Worm (Caenorhabditis elegans) whole organism, mixed stage, embryonic: Measurements from ENCODE around the gene gap-2.
A peak's percentile ranks its signal among the peaks of the same experiment; 100 is the strongest.

Experiments used
- M03D4.4 ChIP-seq: sonication (generic microtip); optimal IDR thresholded peaks from 2 replicates; lab custom pipeline; 2017; ENCODE audit warnings: mild to moderate bottlenecking, missing genetic modification characterization, missing compliant biosample characterization
- bed-3 ChIP-seq: fragments of 200-800 bp; sonication (Bioruptor generic); optimal IDR thresholded peaks from 3 replicates; lab custom pipeline; 2018; ENCODE audit warnings: mild to moderate bottlenecking, missing genetic modification characterization, moderate library complexity, missing compliant biosample characterization
- blmp-1 ChIP-seq: fragments of 150-350 bp; optimal IDR thresholded peaks from 2 replicates; lab custom pipeline; 2014; ENCODE audit warnings: missing biosample characterization, missing genetic modification characterization
- ceh-39 ChIP-seq: fragments of 150-350 bp; optimal IDR thresholded peaks from 2 replicates; lab custom pipeline; 2014; ENCODE audit warnings: missing biosample characterization, missing genetic modification characterization
- ceh-43 ChIP-seq: fragments of 200-800 bp; sonication (Bioruptor generic); optimal IDR thresholded peaks from 2 replicates; lab custom pipeline; 2018; ENCODE audit warnings: mild to moderate bottlenecking, missing genetic modification characterization, moderate library complexity, missing compliant biosample characterization
- ceh-83 ChIP-seq: fragments of 200-800 bp; sonication (Bioruptor generic); optimal IDR thresholded peaks from 2 replicates; lab custom pipeline; 2018; ENCODE audit warnings: mild to moderate bottlenecking, missing genetic modification characterization, missing compliant biosample characterization
- ces-1 ChIP-seq: fragments of 150-350 bp; optimal IDR thresholded peaks from 2 replicates; lab custom pipeline; 2014; ENCODE audit warnings: missing biosample characterization, missing genetic modification reagents, missing genetic modification characterization
- cnd-1 ChIP-seq: fragments of 200-800 bp; sonication (Bioruptor generic); optimal IDR thresholded peaks from 2 replicates; lab custom pipeline; 2018; ENCODE audit warnings: mild to moderate bottlenecking, missing genetic modification characterization, missing compliant biosample characterization
- drap-1 ChIP-seq: fragments of 200-800 bp; sonication (Bioruptor generic); optimal IDR thresholded peaks from 3 replicates; lab custom pipeline; 2018; ENCODE audit warnings: mild to moderate bottlenecking, missing genetic modification characterization, missing compliant biosample characterization
- elt-1 ChIP-seq: sonication (generic microtip); optimal IDR thresholded peaks from 2 replicates; lab custom pipeline; 2017; ENCODE audit warnings: missing genetic modification characterization, mild to moderate bottlenecking, missing compliant biosample characterization, antibody characterized with exemption, moderate library complexity, borderline replicate concordance; ENCODE audit not compliant: insufficient read depth
- elt-3 ChIP-seq: fragments of 150-350 bp; optimal IDR thresholded peaks from 2 replicates; lab custom pipeline; 2014; ENCODE audit warnings: missing biosample characterization, missing genetic modification characterization
- flh-1 ChIP-seq: fragments of 200-800 bp; sonication (Bioruptor generic); optimal IDR thresholded peaks from 2 replicates; lab custom pipeline; 2018; ENCODE audit warnings: mild to moderate bottlenecking, missing genetic modification characterization, moderate library complexity, missing compliant biosample characterization
- ham-2 ChIP-seq: fragments of 200-800 bp; sonication (Bioruptor generic); optimal IDR thresholded peaks from 2 replicates; lab custom pipeline; 2018; ENCODE audit warnings: mild to moderate bottlenecking, missing genetic modification characterization, missing compliant biosample characterization
- hlh-1 ChIP-seq: fragments of 150-350 bp; optimal IDR thresholded peaks from 2 replicates; lab custom pipeline; 2014; ENCODE audit warnings: missing biosample characterization, missing genetic modification reagents, missing genetic modification characterization
- lin-13 ChIP-seq: fragments of 150-350 bp; optimal IDR thresholded peaks from 2 replicates; lab custom pipeline; 2014; ENCODE audit warnings: missing biosample characterization, missing genetic modification characterization
- lin-32 ChIP-seq: fragments of 200-800 bp; sonication (Bioruptor generic); optimal IDR thresholded peaks from 2 replicates; lab custom pipeline; 2018; ENCODE audit warnings: mild to moderate bottlenecking, missing genetic modification characterization, missing compliant biosample characterization
- lsy-2 ChIP-seq: fragments of 150-350 bp; optimal IDR thresholded peaks from 2 replicates; lab custom pipeline; 2014; ENCODE audit warnings: missing biosample characterization, missing genetic modification characterization
- mab-5 ChIP-seq: fragments of 150-350 bp; optimal IDR thresholded peaks from 2 replicates; lab custom pipeline; 2014; ENCODE audit warnings: missing biosample characterization, missing genetic modification characterization
- mep-1 ChIP-seq: fragments of 150-350 bp; optimal IDR thresholded peaks from 2 replicates; lab custom pipeline; 2017; ENCODE audit warnings: missing biosample characterization, missing genetic modification reagents, missing genetic modification characterization, inconsistent platforms
- mls-2 ChIP-seq: sonication (generic microtip); optimal IDR thresholded peaks from 2 replicates; lab custom pipeline; 2016; ENCODE audit warnings: mild to moderate bottlenecking, missing genetic modification characterization, moderate library complexity, missing compliant biosample characterization
- nhr-12 ChIP-seq: fragments of 150-350 bp; optimal IDR thresholded peaks from 2 replicates; lab custom pipeline; 2014; ENCODE audit warnings: missing biosample characterization, missing genetic modification characterization
- nhr-2 ChIP-seq: fragments of 150-350 bp; optimal IDR thresholded peaks from 2 replicates; lab custom pipeline; 2014; ENCODE audit warnings: missing biosample characterization, missing genetic modification characterization
- nhr-237 ChIP-seq: fragments of 150-350 bp; optimal IDR thresholded peaks from 2 replicates; lab custom pipeline; 2014; ENCODE audit warnings: missing biosample characterization, missing genetic modification characterization
- nhr-28 ChIP-seq: fragments of 150-350 bp; optimal IDR thresholded peaks from 2 replicates; lab custom pipeline; 2014; ENCODE audit warnings: missing biosample characterization, missing genetic modification characterization
- nhr-76 ChIP-seq: sonication (generic microtip); optimal IDR thresholded peaks from 2 replicates; lab custom pipeline; 2017; ENCODE audit warnings: missing biosample characterization, missing genetic modification characterization
- pha-4 ChIP-seq: fragments of 150-350 bp; optimal IDR thresholded peaks from 2 replicates; lab custom pipeline; 2018; ENCODE audit warnings: missing biosample characterization, missing genetic modification reagents, missing genetic modification characterization
- sem-2 ChIP-seq: fragments of 200-800 bp; sonication (Bioruptor generic); optimal IDR thresholded peaks from 2 replicates; lab custom pipeline; 2018; ENCODE audit warnings: mild to moderate bottlenecking, missing genetic modification characterization, missing compliant biosample characterization
- snpc-4 ChIP-seq: fragments of 150-350 bp; optimal IDR thresholded peaks from 2 replicates; lab custom pipeline; 2014; ENCODE audit warnings: missing biosample characterization, missing genetic modification characterization
- sptf-1 ChIP-seq: sonication (generic microtip); optimal IDR thresholded peaks from 2 replicates; lab custom pipeline; 2017; ENCODE audit warnings: mild to moderate bottlenecking, missing genetic modification characterization, moderate library complexity, missing compliant biosample characterization
- tbx-8 ChIP-seq: fragments of 200-800 bp; sonication (Bioruptor generic); optimal IDR thresholded peaks from 2 replicates; lab custom pipeline; 2018; ENCODE audit warnings: mild to moderate bottlenecking, missing genetic modification characterization, moderate library complexity, missing compliant biosample characterization
- unc-120 ChIP-seq: sonication (generic microtip); optimal IDR thresholded peaks from 2 replicates; lab custom pipeline; 2017; ENCODE audit warnings: missing genetic modification characterization, missing compliant biosample characterization; ENCODE audit not compliant: poor library complexity, severe bottlenecking
- unc-39 ChIP-seq: fragments of 150-350 bp; optimal IDR thresholded peaks from 2 replicates; lab custom pipeline; 2014; ENCODE audit warnings: missing biosample characterization, missing genetic modification characterization
- unc-62 ChIP-seq: fragments of 150-350 bp; optimal IDR thresholded peaks from 2 replicates; lab custom pipeline; 2014; ENCODE audit warnings: missing biosample characterization, missing genetic modification reagents, missing genetic modification characterization
- zip-8 ChIP-seq: fragments of 150-350 bp; optimal IDR thresholded peaks from 2 replicates; lab custom pipeline; 2014; ENCODE audit warnings: missing biosample characterization, missing genetic modification characterization
- ztf-11 ChIP-seq: fragments of 150-350 bp; optimal IDR thresholded peaks from 2 replicates; lab custom pipeline; 2014; ENCODE audit warnings: missing biosample characterization, missing genetic modification characterization

The gap-2 gene

DNA sequence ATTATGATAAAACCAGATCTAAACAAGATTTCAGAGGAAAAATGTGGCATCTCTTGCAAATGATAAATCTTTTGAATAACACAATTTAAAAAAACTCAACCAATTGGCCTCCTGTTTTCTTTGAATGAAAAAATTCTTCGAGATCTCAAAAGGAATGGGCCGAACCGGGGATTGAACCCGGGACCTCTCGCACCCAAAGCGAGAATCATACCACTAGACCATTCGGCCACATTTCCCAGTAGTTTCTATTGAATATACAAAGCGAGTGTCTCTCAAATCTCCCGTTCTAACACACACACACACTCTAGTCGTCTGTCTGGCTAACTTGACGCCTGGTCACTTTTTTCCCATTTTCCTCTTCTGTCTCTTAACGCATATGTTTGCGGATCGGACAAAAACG, 4.7 kb upstream of the gap-2 start:
- peak; percentile 87 for TF ChIP-seq bed-3 (GFP tag; lab: Kevin White, UChicago)
- TF ChIP-seq elt-1 (tag; lab: Kevin White, UChicago): no peak
- no peak for TF ChIP-seq unc-39
- TF ChIP-seq lin-13 (tag; lab: Kevin White, UChicago): peak; percentile 33
- TF ChIP-seq ceh-83: peak; percentile 91
- TF ChIP-seq elt-3 (tag; lab: Kevin White, UChicago): no peak
- peak; percentile 91 for TF ChIP-seq mls-2 (tag; lab: Kevin White, UChicago)
- TF ChIP-seq drap-1 (GFP tag; lab: Kevin White, UChicago): peak; percentile 92
- TF ChIP-seq nhr-76 (tag; lab: Kevin White, UChicago): no peak
- peak; percentile 61 for TF ChIP-seq lsy-2 (tag; lab: Kevin White, UChicago)
- peak; percentile 90 for TF ChIP-seq ceh-43 (GFP tag; lab: Kevin White, UChicago)
- peak; percentile 5 for TF ChIP-seq ceh-39 (tag; lab: Kevin White, UChicago)
- TF ChIP-seq ham-2 (GFP tag; lab: Kevin White, UChicago): peak; percentile 83
- peak; percentile 44 for TF ChIP-seq ztf-11 (tag; lab: Kevin White, UChicago)
- TF ChIP-seq blmp-1: no peak
- peak; percentile 35 for TF ChIP-seq mep-1 (tag; lab: Kevin White, UChicago)
- TF ChIP-seq unc-62: peak; percentile 71
- TF ChIP-seq flh-1 (GFP tag; lab: Kevin White, UChicago): peak; percentile 76
- TF ChIP-seq sem-2 (GFP tag; lab: Kevin White, UChicago): peak; percentile 78
- TF ChIP-seq zip-8 (tag; lab: Kevin White, UChicago): no peak
- TF ChIP-seq nhr-28 (tag; lab: Kevin White, UChicago): peak; percentile 50
- TF ChIP-seq nhr-237: peak; percentile 77
- TF ChIP-seq nhr-12: no peak
- peak; percentile 86 for TF ChIP-seq lin-32
- TF ChIP-seq tbx-8 (GFP tag; lab: Kevin White, UChicago): peak; percentile 90
- TF ChIP-seq sptf-1 (tag; lab: Kevin White, UChicago): peak; percentile 93
- TF ChIP-seq snpc-4: no peak
- peak; percentile 58 for TF ChIP-seq hlh-1 (tag; lab: Kevin White, UChicago)
- peak; percentile 91 for TF ChIP-seq M03D4.4 (tag; lab: Kevin White, UChicago)
- peak; percentile 79 for TF ChIP-seq pha-4
- TF ChIP-seq nhr-2 (tag; lab: Kevin White, UChicago): no peak
- no peak for TF ChIP-seq mab-5
- TF ChIP-seq ces-1: peak; percentile 54
- peak; percentile 89 for TF ChIP-seq cnd-1
- TF ChIP-seq unc-120 (tag; lab: Kevin White, UChicago): peak; percentile 92

DNA sequence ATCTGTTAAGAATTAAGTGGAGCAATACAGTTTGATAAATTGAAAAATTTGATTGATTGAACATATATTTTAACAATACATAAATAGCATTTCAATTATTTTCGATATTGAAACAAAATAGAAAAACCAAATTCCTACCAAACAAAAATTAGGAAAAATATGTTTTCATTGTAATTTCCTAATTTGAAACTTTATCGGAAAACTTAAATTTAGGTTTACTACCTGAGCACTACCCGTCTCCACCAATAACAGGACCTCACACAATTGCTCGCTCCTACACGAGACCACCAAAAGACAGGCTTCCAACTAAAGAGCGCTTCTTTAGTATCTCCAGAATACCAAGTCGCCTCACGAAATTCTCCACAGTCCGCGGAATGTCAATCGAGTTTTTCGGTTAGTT, 4.5 kb downstream of the gap-2 start:
- TF ChIP-seq nhr-237: no peak
- no peak for TF ChIP-seq nhr-76 (tag; lab: Kevin White, UChicago)
- no peak for TF ChIP-seq ces-1
- no peak for TF ChIP-seq mls-2 (tag; lab: Kevin White, UChicago)
- no peak for TF ChIP-seq elt-1 (tag; lab: Kevin White, UChicago)
- TF ChIP-seq tbx-8 (GFP tag; lab: Kevin White, UChicago): no peak
- no peak for TF ChIP-seq ceh-39 (tag; lab: Kevin White, UChicago)
- TF ChIP-seq mab-5: no peak
- TF ChIP-seq drap-1 (GFP tag; lab: Kevin White, UChicago): no peak
- TF ChIP-seq hlh-1 (tag; lab: Kevin White, UChicago): no peak

DNA sequence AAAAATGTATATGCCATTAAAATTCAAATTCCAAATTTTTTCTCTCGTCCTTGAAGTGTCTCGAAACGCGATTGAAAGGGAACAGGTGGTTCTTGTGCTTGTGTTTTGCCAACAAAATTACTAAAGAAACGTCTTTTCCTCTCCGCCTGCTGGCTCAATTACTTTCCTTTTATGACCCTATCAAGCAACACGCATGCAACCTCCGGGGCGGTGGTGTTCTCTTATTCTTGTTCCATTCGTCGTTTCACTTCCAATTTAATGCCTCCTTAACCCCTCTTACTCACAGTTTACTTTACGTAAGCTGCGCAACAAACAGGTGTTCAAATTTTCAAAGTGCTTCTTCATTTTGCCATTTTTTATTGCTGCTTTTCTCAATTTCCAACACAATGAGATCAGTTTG, 11.5 kb downstream of the gap-2 start:
- TF ChIP-seq ceh-83 (no peak), bed-3 (GFP tag; lab: Kevin White, UChicago) (no peak), ceh-39 (tag; lab: Kevin White, UChicago) (no peak), unc-62 (no peak), tbx-8 (GFP tag; lab: Kevin White, UChicago) (no peak), nhr-28 (tag; lab: Kevin White, UChicago) (no peak), unc-39 (no peak), mep-1 (tag; lab: Kevin White, UChicago) (no peak), lin-13 (tag; lab: Kevin White, UChicago) (no peak), nhr-237 (no peak), nhr-12 (no peak), ces-1 (no peak), unc-120 (tag; lab: Kevin White, UChicago) (no peak), snpc-4 (no peak), flh-1 (GFP tag; lab: Kevin White, UChicago) (no peak), ham-2 (GFP tag; lab: Kevin White, UChicago) (no peak), elt-1 (tag; lab: Kevin White, UChicago) (no peak), zip-8 (tag; lab: Kevin White, UChicago) (no peak), nhr-2 (tag; lab: Kevin White, UChicago) (no peak)
